Worm (Caenorhabditis elegans) whole organism, late embryonic: ENCODE data around the gene F16B4.4.

Experiments used
- C08G9.2 ChIP-seq: sonication (generic microtip); optimal IDR thresholded peaks from 2 replicates; lab custom pipeline; 2016; ENCODE audit warnings: mild to moderate bottlenecking, missing genetic modification characterization, moderate library complexity, missing compliant biosample characterization
- F13H6.1 ChIP-seq: sonication (generic microtip); optimal IDR thresholded peaks from 2 replicates; lab custom pipeline; 2016; ENCODE audit warnings: missing genetic modification characterization, missing compliant biosample characterization
- Y22D7AL.16 ChIP-seq: sonication (generic microtip); optimal IDR thresholded peaks from 2 replicates; lab custom pipeline; 2016; ENCODE audit warnings: missing genetic modification characterization, missing compliant biosample characterization
- ahr-1 ChIP-seq: sonication (generic microtip); optimal IDR thresholded peaks from 2 replicates; lab custom pipeline; 2016; ENCODE audit warnings: missing genetic modification characterization, missing compliant biosample characterization
- ama-1 ChIP-seq: fragments of 150-350 bp; optimal IDR thresholded peaks from 2 replicates; lab custom pipeline; 2014
- ceh-14 ChIP-seq: sonication (generic microtip); optimal IDR thresholded peaks from 2 replicates; lab custom pipeline; 2016; ENCODE audit warnings: missing genotype, missing genetic modification characterization, missing compliant biosample characterization
- ceh-18 ChIP-seq: sonication (generic microtip); optimal IDR thresholded peaks from 2 replicates; lab custom pipeline; 2016; ENCODE audit warnings: missing genetic modification characterization, missing compliant biosample characterization
- ceh-19 ChIP-seq: fragments of 200-800 bp; sonication (Bioruptor generic); optimal IDR thresholded peaks from 2 replicates; lab custom pipeline; 2018; ENCODE audit warnings: mild to moderate bottlenecking, missing genetic modification characterization, missing compliant biosample characterization
- ceh-22 ChIP-seq: sonication (generic microtip); optimal IDR thresholded peaks from 2 replicates; lab custom pipeline; 2017; ENCODE audit warnings: missing biosample characterization, missing genetic modification characterization
- ceh-24 ChIP-seq: sonication (generic microtip); optimal IDR thresholded peaks from 2 replicates; lab custom pipeline; 2016; ENCODE audit warnings: mild to moderate bottlenecking, missing genetic modification characterization, missing compliant biosample characterization
- ceh-30 ChIP-seq: fragments of 150-350 bp; optimal IDR thresholded peaks from 2 replicates; lab custom pipeline; 2014; ENCODE audit warnings: missing biosample characterization, missing genetic modification characterization
- ceh-31 ChIP-seq: sonication (generic microtip); optimal IDR thresholded peaks from 2 replicates; lab custom pipeline; 2016; ENCODE audit warnings: missing genetic modification characterization, missing compliant biosample characterization
- ceh-34 ChIP-seq: sonication (generic microtip); optimal IDR thresholded peaks from 2 replicates; lab custom pipeline; 2016; ENCODE audit warnings: mild to moderate bottlenecking, missing genetic modification characterization, missing compliant biosample characterization
- ceh-45 ChIP-seq: fragments of 200-800 bp; sonication (Bioruptor generic); IDR thresholded peaks from 2 replicates; pipeline ENCODE4 v1.3.6; 2022; ENCODE audit warnings: missing genetic modification reagents, missing genetic modification characterization, missing compliant biosample characterization
- ceh-48 ChIP-seq: sonication (generic microtip); optimal IDR thresholded peaks from 2 replicates; lab custom pipeline; 2016; ENCODE audit warnings: missing genetic modification characterization, inconsistent platforms, missing compliant biosample characterization
- dmd-4 ChIP-seq: sonication (generic microtip); optimal IDR thresholded peaks from 2 replicates; lab custom pipeline; 2016; ENCODE audit warnings: borderline replicate concordance, missing genetic modification characterization, missing compliant biosample characterization
- elt-2 ChIP-seq: sonication (generic microtip); optimal IDR thresholded peaks from 2 replicates; lab custom pipeline; 2016; ENCODE audit warnings: missing genetic modification reagents, missing genetic modification characterization, missing compliant biosample characterization
- eyg-1 ChIP-seq: sonication (generic microtip); optimal IDR thresholded peaks from 2 replicates; lab custom pipeline; 2016; ENCODE audit warnings: missing genotype, missing genetic modification characterization, missing compliant biosample characterization
- fax-1 ChIP-seq: sonication (generic microtip); optimal IDR thresholded peaks from 2 replicates; lab custom pipeline; 2016; ENCODE audit warnings: missing genotype, missing genetic modification characterization, missing compliant biosample characterization
- fkh-10 ChIP-seq: fragments of 150-350 bp; optimal IDR thresholded peaks from 2 replicates; lab custom pipeline; 2014; ENCODE audit warnings: missing biosample characterization, missing genetic modification reagents, missing genetic modification characterization
- gmeb-2 ChIP-seq: sonication (generic microtip); optimal IDR thresholded peaks from 2 replicates; lab custom pipeline; 2016; ENCODE audit warnings: missing genetic modification characterization, inconsistent platforms, missing compliant biosample characterization
- hlh-13 ChIP-seq: fragments of 200-800 bp; sonication (Bioruptor generic); optimal IDR thresholded peaks from 2 replicates; lab custom pipeline; 2018; ENCODE audit warnings: mild to moderate bottlenecking, missing genetic modification characterization, missing compliant biosample characterization
- hlh-30 ChIP-seq: sonication (generic microtip); optimal IDR thresholded peaks from 2 replicates; lab custom pipeline; 2017; ENCODE audit warnings: antibody characterized with exemption, missing genetic modification characterization, missing compliant biosample characterization; ENCODE audit not compliant: insufficient read depth
- hlh-6 ChIP-seq: sonication (generic microtip); optimal IDR thresholded peaks from 2 replicates; lab custom pipeline; 2016; ENCODE audit warnings: missing genotype, missing genetic modification characterization, missing compliant biosample characterization
- lim-6 ChIP-seq: sonication (generic microtip); optimal IDR thresholded peaks from 2 replicates; lab custom pipeline; 2016; ENCODE audit warnings: missing genetic modification characterization, missing compliant biosample characterization
- lin-11 ChIP-seq: fragments of 200-800 bp; sonication (Bioruptor generic); optimal IDR thresholded peaks from 2 replicates; lab custom pipeline; 2018; ENCODE audit warnings: mild to moderate bottlenecking, missing genetic modification characterization, missing compliant biosample characterization
- mec-3 ChIP-seq: sonication (generic microtip); optimal IDR thresholded peaks from 2 replicates; lab custom pipeline; 2016; ENCODE audit warnings: borderline replicate concordance, missing genetic modification characterization, missing compliant biosample characterization
- nfya-1 ChIP-seq: sonication (generic microtip); optimal IDR thresholded peaks from 2 replicates; lab custom pipeline; 2017; ENCODE audit warnings: missing genetic modification characterization, mild to moderate bottlenecking, missing compliant biosample characterization, antibody characterized with exemption, moderate library complexity
- pax-1 ChIP-seq: fragments of 150-350 bp; optimal IDR thresholded peaks from 2 replicates; lab custom pipeline; 2014; ENCODE audit warnings: missing biosample characterization, missing genetic modification characterization
- pha-2 ChIP-seq: sonication (generic microtip); optimal IDR thresholded peaks from 2 replicates; lab custom pipeline; 2017; ENCODE audit warnings: mild to moderate bottlenecking, missing genetic modification characterization, missing compliant biosample characterization
- pha-4 ChIP-seq: fragments of 150-350 bp; optimal IDR thresholded peaks from 2 replicates; lab custom pipeline; 2018; ENCODE audit warnings: missing biosample characterization, missing genetic modification reagents, missing genetic modification characterization
- pros-1 ChIP-seq: fragments of 150-350 bp; optimal IDR thresholded peaks from 2 replicates; lab custom pipeline; 2014; ENCODE audit warnings: missing biosample characterization, missing genetic modification reagents, missing genetic modification characterization
- ref-2 ChIP-seq: sonication (generic microtip); optimal IDR thresholded peaks from 2 replicates; lab custom pipeline; 2016; ENCODE audit warnings: missing genetic modification characterization, missing compliant biosample characterization
- rnt-1 ChIP-seq: sonication (generic microtip); optimal IDR thresholded peaks from 2 replicates; lab custom pipeline; 2016; ENCODE audit warnings: missing genetic modification characterization, missing compliant biosample characterization
- sox-2 ChIP-seq: fragments of 200-800 bp; sonication (Bioruptor generic); IDR thresholded peaks from 2 replicates; pipeline ENCODE4 v1.3.6; 2022; ENCODE audit warnings: missing genetic modification reagents, missing genetic modification characterization, missing compliant biosample characterization
- sox-4 ChIP-seq: sonication (generic microtip); optimal IDR thresholded peaks from 2 replicates; lab custom pipeline; 2017; ENCODE audit warnings: mild to moderate bottlenecking, missing genetic modification characterization, inconsistent platforms, missing compliant biosample characterization
- syd-9 ChIP-seq: sonication (generic microtip); optimal IDR thresholded peaks from 2 replicates; lab custom pipeline; 2016; ENCODE audit warnings: mild to moderate bottlenecking, missing genetic modification characterization, moderate library complexity, missing compliant biosample characterization
- tbx-2 ChIP-seq: sonication (generic microtip); optimal IDR thresholded peaks from 2 replicates; lab custom pipeline; 2016; ENCODE audit warnings: missing genetic modification characterization, missing compliant biosample characterization
- ttx-3 ChIP-seq: sonication (generic microtip); optimal IDR thresholded peaks from 2 replicates; lab custom pipeline; 2016; ENCODE audit warnings: missing genetic modification reagents, missing genetic modification characterization, missing compliant biosample characterization
- unc-42 ChIP-seq: sonication (generic microtip); optimal IDR thresholded peaks from 2 replicates; lab custom pipeline; 2016; ENCODE audit warnings: missing genotype, missing genetic modification characterization, missing compliant biosample characterization
- unc-55 ChIP-seq: sonication (generic microtip); optimal IDR thresholded peaks from 2 replicates; lab custom pipeline; 2017; ENCODE audit warnings: missing biosample characterization, missing genetic modification reagents, missing genetic modification characterization

Gene F16B4.4

DNA sequence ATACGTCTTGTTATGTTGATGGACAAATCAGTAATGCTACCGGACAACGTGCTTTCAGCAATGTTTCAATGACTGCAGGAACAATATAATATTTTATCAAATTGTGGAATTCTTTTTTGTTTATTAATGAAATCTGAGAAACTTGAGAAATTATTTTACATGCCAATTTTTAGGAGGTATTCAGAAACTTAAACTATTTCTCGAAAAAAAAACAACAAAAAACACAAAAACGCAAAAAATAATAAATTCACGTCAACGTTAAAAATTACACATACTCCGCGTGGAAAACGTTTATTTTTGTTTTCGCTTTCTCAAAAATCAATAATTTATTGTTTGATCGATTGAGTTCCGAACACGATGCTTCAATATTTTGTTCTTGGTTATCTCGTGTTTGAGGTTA, 48.4 kb downstream of the F16B4.4 start, which contains the start of gene Y46H3D.1:
Gene Y46H3D.1 (plus strand): TSS at position 301 of the 400 bp plus-strand sequence.
- no peak for TF ChIP-seq ref-2 (tag; lab: Kevin White, UChicago)
- TF ChIP-seq ama-1 = no peak
- TF ChIP-seq hlh-13 (GFP tag; lab: Kevin White, UChicago) = no peak
- TF ChIP-seq lim-6 (tag; lab: Kevin White, UChicago) = no peak
- TF ChIP-seq ahr-1 = no peak
- TF ChIP-seq sox-2 = no peak
- TF ChIP-seq dmd-4 = no peak
- no peak for TF ChIP-seq C08G9.2 (tag; lab: Kevin White, UChicago)
- no peak for TF ChIP-seq ceh-24 (tag; lab: Kevin White, UChicago)
- no peak for TF ChIP-seq hlh-30 (tag; lab: Kevin White, UChicago)
- TF ChIP-seq pha-2 = no peak
- TF ChIP-seq ceh-18 (tag; lab: Kevin White, UChicago) = no peak
- no peak for TF ChIP-seq pax-1
- no peak for TF ChIP-seq sox-4 (tag; lab: Kevin White, UChicago)
- no peak for TF ChIP-seq unc-55

DNA sequence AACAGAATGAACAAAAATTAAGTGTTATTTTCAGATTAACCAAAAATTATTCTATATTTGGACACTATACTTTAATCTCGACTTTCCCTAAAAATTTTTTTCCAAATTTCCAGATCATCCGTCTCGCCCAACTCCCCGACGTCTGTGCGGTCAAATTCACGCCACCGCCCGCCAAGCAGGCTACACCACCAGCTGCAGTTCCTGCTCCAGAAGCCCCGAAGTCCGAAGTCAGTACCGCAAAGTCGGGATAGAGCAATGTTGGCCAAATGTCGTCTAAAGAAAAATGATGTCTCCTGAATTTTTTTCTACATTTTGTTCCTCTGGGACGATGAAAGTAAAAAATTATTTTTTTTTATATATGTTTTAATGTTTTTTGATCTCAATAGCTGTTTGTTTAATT, 48.9 kb downstream of the F16B4.4 start:
- no peak for TF ChIP-seq ceh-24 (tag; lab: Kevin White, UChicago)
- no peak for TF ChIP-seq pros-1
- TF ChIP-seq fkh-10 (GFP tag; lab: Kevin White, UChicago) = no peak
- no peak for TF ChIP-seq ceh-48
- no peak for TF ChIP-seq pha-2
- no peak for TF ChIP-seq ceh-45 (GFP tag; lab: Robert Waterston, UW)
- no peak for TF ChIP-seq ceh-22 (tag; lab: Kevin White, UChicago)
- TF ChIP-seq elt-2 (tag; lab: Kevin White, UChicago) = no peak
- no peak for TF ChIP-seq Y22D7AL.16 (tag; lab: Kevin White, UChicago)
- no peak for TF ChIP-seq ttx-3
- TF ChIP-seq lin-11 (tag; lab: Kevin White, UChicago) = no peak
- TF ChIP-seq eyg-1 = no peak
- TF ChIP-seq rnt-1 (tag; lab: Kevin White, UChicago) = no peak
- TF ChIP-seq syd-9 (tag; lab: Kevin White, UChicago) = no peak
- TF ChIP-seq ceh-14 (tag; lab: Kevin White, UChicago) = no peak
- TF ChIP-seq ceh-31 (tag; lab: Kevin White, UChicago) = no peak
- no peak for TF ChIP-seq tbx-2 (tag; lab: Kevin White, UChicago)
- TF ChIP-seq nfya-1 = no peak
- TF ChIP-seq ceh-30 (tag; lab: Kevin White, UChicago) = no peak
- no peak for TF ChIP-seq fax-1 (tag; lab: Kevin White, UChicago)

DNA sequence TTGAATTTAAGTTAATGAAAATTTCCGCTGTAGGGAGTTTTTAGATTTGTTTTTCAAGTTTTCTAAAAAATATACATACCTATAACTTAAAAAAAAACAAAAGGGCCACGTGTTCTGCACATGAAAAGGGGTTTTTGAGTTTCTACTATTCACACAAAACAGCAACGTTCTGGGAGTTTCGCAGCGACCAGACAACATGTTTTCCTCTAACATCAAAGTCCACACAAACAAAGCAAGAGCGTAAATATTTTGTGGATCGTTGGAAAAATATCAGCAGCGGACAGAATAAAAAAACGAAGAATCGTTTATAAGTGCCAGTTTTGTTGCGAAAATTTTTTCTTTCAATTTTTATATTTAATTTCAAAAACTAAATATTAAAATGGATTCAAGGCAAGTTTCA, 50.1 kb downstream of the F16B4.4 start, which contains the start of gene alh-2:
Gene alh-2 (plus strand): TSS at position 284 of the 400 bp plus-strand sequence.
- TF ChIP-seq ceh-45 (GFP tag; lab: Robert Waterston, UW) (no peak), ceh-31 (tag; lab: Kevin White, UChicago) (no peak), sox-4 (tag; lab: Kevin White, UChicago) (no peak), F13H6.1 (tag; lab: Kevin White, UChicago) (no peak), gmeb-2 (no peak), ceh-34 (tag; lab: Kevin White, UChicago) (no peak), hlh-30 (tag; lab: Kevin White, UChicago) (no peak), ref-2 (tag; lab: Kevin White, UChicago) (no peak), hlh-6 (no peak), pha-4 (tag; lab: Kevin White, UChicago) (no peak), rnt-1 (tag; lab: Kevin White, UChicago) (no peak), ceh-30 (tag; lab: Kevin White, UChicago) (no peak), C08G9.2 (tag; lab: Kevin White, UChicago) (no peak), sox-2 (no peak), ceh-19 (no peak), mec-3 (tag; lab: Kevin White, UChicago) (no peak), unc-42 (no peak)
